Fruit fly (Drosophila melanogaster): ENCODE measurements around the gene CG7888.

Gene CG7888

dm6 chr3L:11097982-11098663 is 44.3 kb downstream of the CG7888 start, which contains the start of the genes Irbp18 and APP-BP1 (continued):
- peak; percentile 90 for TF ChIP-seq shn (GFP tag; optimal IDR thresholded peaks at IDR 0.05)
- peak; percentile 91 for TF ChIP-seq crc (GFP tag; optimal IDR thresholded peaks at IDR 0.05)
- peak; percentile 93 for TF ChIP-seq bab2 (GFP tag; optimal IDR thresholded peaks at IDR 0.05)
- peak; percentile 97 for TF ChIP-seq Hsf (GFP tag; optimal IDR thresholded peaks at IDR 0.05)
- TF ChIP-seq B-H1 (GFP tag; IDR thresholded peaks at IDR 0.05): peak; percentile 81
- peak; percentile 87 for TF ChIP-seq CG11456 (GFP tag; IDR thresholded peaks at IDR 0.05)
- TF ChIP-seq Atf-2 (GFP tag; optimal IDR thresholded peaks at IDR 0.05): peak; percentile 92
- peak; percentile 91 for TF ChIP-seq CG10147 (GFP tag; optimal IDR thresholded peaks at IDR 0.05)
- peak; percentile 79 for TF ChIP-seq ken (GFP tag; IDR thresholded peaks at IDR 0.05)
- TF ChIP-seq otp (GFP tag; IDR thresholded peaks at IDR 0.05): peak; percentile 80; the same call in 2 of the 3 replicates
- TF ChIP-seq CG33213 (GFP tag; optimal IDR thresholded peaks at IDR 0.05): peak; percentile 88
- TF ChIP-seq gsb-n (tag; optimal IDR thresholded peaks at IDR 0.05): peak; percentile 89
- peak; percentile 86 for TF ChIP-seq psq (GFP tag; optimal IDR thresholded peaks at IDR 0.05)
- peak; percentile 96 for TF ChIP-seq zfh2 (GFP tag; optimal IDR thresholded peaks at IDR 0.05)
- peak; percentile 94 for TF ChIP-seq CG8924 (tag; optimal IDR thresholded peaks at IDR 0.05)
- peak; percentile 73; the same call in 1 of the 2 replicates for TF ChIP-seq Awh (GFP tag; IDR thresholded peaks at IDR 0.05)
- no peak for TF ChIP-seq bigmax (GFP tag; optimal IDR thresholded peaks at IDR 0.05)
- peak; percentile 81 for TF ChIP-seq pb (GFP tag; optimal IDR thresholded peaks at IDR 0.05)
- TF ChIP-seq pita (GFP tag; optimal IDR thresholded peaks at IDR 0.05): no peak
- peak; percentile 90 for TF ChIP-seq CG12236 (GFP tag; optimal IDR thresholded peaks at IDR 0.05)
- TF ChIP-seq az2 (GFP tag; optimal IDR thresholded peaks at IDR 0.05): peak; percentile 96
- TF ChIP-seq Eip74EF (GFP tag; optimal IDR thresholded peaks at IDR 0.05): peak in 1 of 2 experiments; percentile 84
- no peak for TF ChIP-seq br (optimal IDR thresholded peaks at IDR 0.05)
- TF ChIP-seq zfh1 (GFP tag; IDR thresholded peaks at IDR 0.05): peak; percentile 84
- peak; percentile 94 for TF ChIP-seq CG16863 (GFP tag; optimal IDR thresholded peaks at IDR 0.05)
- TF ChIP-seq CG34224 (GFP tag; IDR thresholded peaks at IDR 0.05; ENCODE audit: partially characterized antibody): no peak
- TF ChIP-seq ewg (GFP tag; optimal IDR thresholded peaks at IDR 0.05): peak; percentile 87
- TF ChIP-seq Hey (tag; optimal IDR thresholded peaks at IDR 0.05): peak; percentile 69
- peak; percentile 87 for TF ChIP-seq Spps (tag; optimal IDR thresholded peaks at IDR 0.05)
- peak; percentile 92 to 95 for TF ChIP-seq crp (GFP tag; optimal IDR thresholded peaks at IDR 0.05)
- TF ChIP-seq tin (GFP tag; optimal IDR thresholded peaks at IDR 0.05): peak; percentile 94
- peak; percentile 76 for TF ChIP-seq Ravus (GFP tag; IDR thresholded peaks at IDR 0.05)
- TF ChIP-seq Dfd (GFP tag; optimal IDR thresholded peaks at IDR 0.05): no peak
- peak; percentile 87 for TF ChIP-seq CG5245 (GFP tag; optimal IDR thresholded peaks at IDR 0.05)
- 0 out of 3 replicates have a peak, but pooled peaks have one; percentile 27 for TF ChIP-seq z (GFP tag; IDR thresholded peaks at IDR 0.05)
- TF ChIP-seq HLH4C (GFP tag; IDR thresholded peaks at IDR 0.05; ENCODE audit: partially characterized antibody): no peak
- TF ChIP-seq CG10543 (GFP tag; optimal IDR thresholded peaks at IDR 0.05): peak; percentile 93
- TF ChIP-seq ash1 (GFP tag; optimal IDR thresholded peaks at IDR 0.05): peak; percentile 11
- peak; percentile 87 for TF ChIP-seq CG14441 (GFP tag; IDR thresholded peaks at IDR 0.05)
- TF ChIP-seq bsh (GFP tag; optimal IDR thresholded peaks at IDR 0.05): peak; percentile 84 to 92
- peak; percentile 85 for TF ChIP-seq odd (GFP tag; optimal IDR thresholded peaks at IDR 0.05)
- peak in 1 of 2 experiments; percentile 74 for TF ChIP-seq insv (GFP tag; optimal IDR thresholded peaks at IDR 0.05)
- TF ChIP-seq CG14014 (GFP tag; IDR thresholded peaks at IDR 0.05): peak; percentile 83
- TF ChIP-seq so (GFP tag; IDR thresholded peaks at IDR 0.05): peak; percentile 91
- TF ChIP-seq CoRest (tag; optimal IDR thresholded peaks at IDR 0.05): peak; percentile 95
- TF ChIP-seq p53 (GFP tag; optimal IDR thresholded peaks at IDR 0.05): peak; percentile 87
- peak; percentile 93 for TF ChIP-seq Atf3 (GFP tag; optimal IDR thresholded peaks at IDR 0.05)
- peak; percentile 88 for TF ChIP-seq ERR (GFP tag; optimal IDR thresholded peaks at IDR 0.05)
- peak; percentile 83 for TF ChIP-seq CG11398 (GFP tag; optimal IDR thresholded peaks at IDR 0.05)
- TF ChIP-seq CG32772 (GFP tag; IDR thresholded peaks at IDR 0.05): peak; percentile 86

All from whole organism, embryonic.